Fruit fly (Drosophila melanogaster): ENCODE results near the gene CG42854.

CG42854 gene

DNA sequence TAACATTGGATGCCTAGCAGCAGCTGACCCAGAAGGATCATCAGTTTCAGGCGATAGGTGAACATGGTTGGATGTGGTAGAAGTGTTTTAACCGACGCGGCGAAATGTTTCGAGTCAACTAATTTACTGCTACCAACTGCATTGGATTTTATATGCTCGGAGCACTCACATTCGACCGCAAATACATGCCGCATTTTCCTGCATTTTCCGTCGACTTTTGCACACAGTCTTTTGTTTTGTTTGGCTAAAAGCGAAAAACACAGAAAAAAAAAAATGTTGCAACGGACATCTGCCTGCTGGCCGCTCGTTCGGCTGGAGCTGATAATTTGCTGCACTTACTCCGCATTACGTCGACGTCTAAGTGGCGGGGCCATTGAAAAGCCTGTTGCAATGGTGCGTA lies 36.9 kb downstream of the CG42854 start, which contains the start of gene CG12995:
Gene CG12995, minus strand, starts transcription at position 101 of the 400 bp plus-strand sequence.
- TF ChIP-seq noc (tag; optimal IDR thresholded peaks at IDR 0.05): no peak

dm6 chrX:17207865-17208486 lies 38.8 kb downstream of the CG42854 start, which contains the start of gene CG32563:
CG32563 (plus strand) TSS chrX:17208436.
- no peak for TF ChIP-seq noc (tag; optimal IDR thresholded peaks at IDR 0.05)

dm6 chrX:17206046-17206445 lies 40.8 kb downstream of the CG42854 start, which contains the start of gene CG32564:
CG32564 (plus strand) TSS chrX:17206407.
- TF ChIP-seq noc (tag; optimal IDR thresholded peaks at IDR 0.05): no peak

DNA sequence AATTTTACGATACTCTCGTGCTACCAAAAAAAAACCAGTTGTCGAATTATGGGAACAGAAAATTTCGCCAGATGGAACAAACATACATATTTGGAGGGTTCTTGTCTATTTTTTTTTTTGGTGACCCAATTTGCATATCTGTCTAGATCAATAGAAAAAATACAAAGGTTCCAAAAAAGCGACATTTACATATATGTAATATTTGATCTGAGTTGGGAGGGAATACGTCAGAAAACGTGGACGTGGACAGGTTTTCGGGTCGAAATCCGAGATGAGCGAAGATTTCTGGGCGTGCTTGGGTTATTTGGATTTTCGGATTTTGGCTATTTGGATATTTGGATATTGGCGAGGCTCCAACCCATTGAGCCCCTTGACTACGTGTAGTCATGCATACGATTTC lies 41.8 kb downstream of the CG42854 start:
- no peak for TF ChIP-seq noc (tag; optimal IDR thresholded peaks at IDR 0.05)

dm6 chrX:17202498-17203162 lies 44.2 kb downstream of the CG42854 start, which contains the start of the genes TTLL1A and CG5070:
TTLL1A (minus strand) TSS chrX:17202598.
CG5070 (plus strand) TSS chrX:17203112.
- no peak for TF ChIP-seq noc (tag; optimal IDR thresholded peaks at IDR 0.05)
